Fruit fly (Drosophila melanogaster): ENCODE results near the gene Nnk.

Nnk gene

dm6 chr3R:17773893-17774292 lies 31.2 kb downstream of the Nnk start:
- TF ChIP-seq grn (GFP tag; optimal IDR thresholded peaks at IDR 0.05) (no peak), wor (GFP tag; IDR thresholded peaks at IDR 0.05) (no peak), onecut (GFP tag; IDR thresholded peaks at IDR 0.05) (no peak), Hr39 (optimal IDR thresholded peaks at IDR 0.05) (peak; percentile 64), chinmo (GFP tag; IDR thresholded peaks at IDR 0.05; ENCODE audit: partially characterized antibody) (no peak), sr (GFP tag; IDR thresholded peaks at IDR 0.05) (0 out of 3 replicates have a peak, but pooled peaks have one; percentile 11), nerfin-1 (tag; optimal IDR thresholded peaks at IDR 0.05) (no peak)

dm6 chr3R:17763088-17763487 lies 42.0 kb downstream of the Nnk start, which contains the start of gene TyrR:
TyrR (minus strand) TSS chr3R:17763188.
- TF ChIP-seq Med (GFP tag) = peak; percentile 24

DNA sequence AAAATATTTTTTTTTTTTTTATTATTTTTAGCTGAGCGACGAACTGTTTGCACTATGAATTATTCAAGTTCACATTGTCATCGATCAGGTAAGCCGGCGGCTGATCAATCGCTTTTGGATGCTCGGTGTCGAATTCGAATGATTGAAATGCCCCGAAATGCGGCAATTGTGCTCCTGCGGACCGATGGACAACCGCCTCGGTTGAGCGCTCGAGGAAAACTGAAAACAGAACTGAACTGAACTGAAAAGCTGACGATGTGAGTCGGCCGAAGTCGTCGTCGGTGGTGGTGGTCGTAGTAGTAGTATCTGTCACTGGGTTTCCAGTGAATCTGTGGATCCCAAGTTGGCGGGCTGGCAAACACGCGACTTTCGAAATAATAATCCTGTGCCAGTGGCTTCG lies 42.8 kb downstream of the Nnk start:
- TF ChIP-seq Jarid2 (GFP tag; optimal IDR thresholded peaks at IDR 0.05) (peak; percentile 33), Deaf1 (tag; optimal IDR thresholded peaks at IDR 0.05) (peak; percentile 86), Med (GFP tag) (peak; percentile 65), CG3065 (GFP tag; optimal IDR thresholded peaks at IDR 0.05) (no peak)

DNA sequence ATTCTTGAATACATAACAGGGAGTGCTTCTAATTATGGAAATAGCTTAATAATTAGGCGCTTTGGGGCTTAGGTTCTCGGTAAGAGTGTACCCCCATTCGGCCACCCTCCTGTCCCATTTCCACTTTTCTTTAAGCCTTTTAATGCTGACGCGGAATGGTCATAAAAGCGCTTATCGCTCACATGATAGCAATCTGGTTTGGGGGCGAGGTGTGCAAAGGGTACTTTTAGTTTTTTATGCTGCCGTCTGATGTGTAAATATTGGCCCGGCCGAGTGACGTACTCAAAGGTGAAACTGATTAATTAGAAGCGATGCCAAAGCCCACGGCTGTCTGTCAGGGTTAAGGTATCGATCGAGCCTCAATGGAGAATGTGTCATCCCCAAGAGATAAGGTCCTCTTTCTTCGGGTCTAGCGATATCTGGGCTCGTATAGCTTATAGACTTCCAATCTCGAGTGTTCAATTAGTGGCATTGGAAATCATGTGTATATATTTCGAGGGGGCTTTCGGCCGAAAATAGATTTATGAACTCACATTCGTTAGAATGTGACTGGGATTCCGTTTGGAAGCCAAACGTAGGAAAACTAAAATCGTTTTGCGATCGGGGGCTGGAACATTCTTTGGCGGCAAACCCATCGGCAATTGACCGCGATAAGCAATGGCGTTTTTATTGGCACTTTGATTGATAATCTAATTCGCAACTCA lies 45.1 kb downstream of the Nnk start:
- TF ChIP-seq CG12769 (tag; optimal IDR thresholded peaks at IDR 0.05) = peak; percentile 14
- TF ChIP-seq caup (GFP tag; optimal IDR thresholded peaks at IDR 0.05; ENCODE audit: severe bottlenecking) = peak; percentile 18
- TF ChIP-seq CG31224 (GFP tag; IDR thresholded peaks at IDR 0.05) = no peak
- TF ChIP-seq CG7987 (GFP tag; optimal IDR thresholded peaks at IDR 0.05) = peak; percentile 4
- TF ChIP-seq CG2678 (tag; optimal IDR thresholded peaks at IDR 0.05) = peak; percentile 40
- no peak for TF ChIP-seq Hand (GFP tag; optimal IDR thresholded peaks at IDR 0.05)
- TF ChIP-seq CG1602 (GFP tag; optimal IDR thresholded peaks at IDR 0.05) = no peak
- peak; percentile 29 for TF ChIP-seq CG15514 (GFP tag; optimal IDR thresholded peaks at IDR 0.05)
- TF ChIP-seq Dek (tag; optimal IDR thresholded peaks at IDR 0.05) = no peak
- TF ChIP-seq Hmx (GFP tag; optimal IDR thresholded peaks at IDR 0.05) = no peak
- TF ChIP-seq D19B (GFP tag; optimal IDR thresholded peaks at IDR 0.05) = no peak
- no peak for TF ChIP-seq pb (GFP tag; optimal IDR thresholded peaks at IDR 0.05)
- TF ChIP-seq Fer1 (GFP tag; optimal IDR thresholded peaks at IDR 0.05) = peak; percentile 39
- peak; percentile 13 for TF ChIP-seq Fer3 (tag; optimal IDR thresholded peaks at IDR 0.05)
- TF ChIP-seq CG17912 (GFP tag; optimal IDR thresholded peaks at IDR 0.05) = no peak
- TF ChIP-seq CG13296 (GFP tag; optimal IDR thresholded peaks at IDR 0.05) = peak; percentile 14
- TF ChIP-seq CG9437 (GFP tag; optimal IDR thresholded peaks at IDR 0.05) = no peak
- no peak for TF ChIP-seq chm (GFP tag; IDR thresholded peaks at IDR 0.05)
- no peak for TF ChIP-seq CG7745 (tag; optimal IDR thresholded peaks at IDR 0.05)
- no peak for TF ChIP-seq CG16813 (GFP tag; IDR thresholded peaks at IDR 0.05; ENCODE audit: partially characterized antibody)
- no peak for TF ChIP-seq HLH4C (GFP tag; IDR thresholded peaks at IDR 0.05; ENCODE audit: partially characterized antibody)
- 0 out of 2 replicates have a peak, but pooled peaks have one; percentile 31 for TF ChIP-seq Rfx (GFP tag; IDR thresholded peaks at IDR 0.05)
- no peak for TF ChIP-seq Sin3A (optimal IDR thresholded peaks at IDR 0.05)
- no peak for TF ChIP-seq CG15011 (GFP tag; optimal IDR thresholded peaks at IDR 0.05)
- TF ChIP-seq lab (GFP tag; optimal IDR thresholded peaks at IDR 0.05) = peak; percentile 67
- peak; percentile 49 for TF ChIP-seq CG10543 (GFP tag; optimal IDR thresholded peaks at IDR 0.05)
- TF ChIP-seq mirr (GFP tag; optimal IDR thresholded peaks at IDR 0.05) = peak; percentile 32
- peak; percentile 63 for TF ChIP-seq crol (GFP tag; IDR thresholded peaks at IDR 0.05)
- TF ChIP-seq CG7372 (GFP tag; IDR thresholded peaks at IDR 0.05) = no peak
- peak; percentile 32 for TF ChIP-seq schlank (tag; optimal IDR thresholded peaks at IDR 0.05)
- TF ChIP-seq klu (GFP tag; IDR thresholded peaks at IDR 0.05) = no peak
- TF ChIP-seq CG33557 (GFP tag; optimal IDR thresholded peaks at IDR 0.05) = no peak
- peak; percentile 20; the same call in 1 of the 3 replicates for TF ChIP-seq vnd (GFP tag; IDR thresholded peaks at IDR 0.05; ENCODE audit: partially characterized antibody)
